Worm (Caenorhabditis elegans) whole organism, late embryonic: ENCODE results near the gene daf-18.

Experiments used
- dmd-4 ChIP-seq: sonication (generic microtip); optimal IDR thresholded peaks from 2 replicates; lab custom pipeline; 2016; ENCODE audit warnings: borderline replicate concordance, missing genetic modification characterization, missing compliant biosample characterization
- dve-1 ChIP-seq: sonication (generic microtip); optimal IDR thresholded peaks from 2 replicates; lab custom pipeline; 2017; ENCODE audit warnings: antibody characterized with exemption, mild to moderate bottlenecking, missing genetic modification characterization, missing compliant biosample characterization
- elt-2 ChIP-seq: sonication (generic microtip); optimal IDR thresholded peaks from 2 replicates; lab custom pipeline; 2016; ENCODE audit warnings: missing genetic modification reagents, missing genetic modification characterization, missing compliant biosample characterization
- ets-4 ChIP-seq: sonication (generic microtip); optimal IDR thresholded peaks from 2 replicates; lab custom pipeline; 2016; ENCODE audit warnings: missing genetic modification characterization, missing compliant biosample characterization
- hlh-13 ChIP-seq: fragments of 200-800 bp; sonication (Bioruptor generic); optimal IDR thresholded peaks from 2 replicates; lab custom pipeline; 2018; ENCODE audit warnings: mild to moderate bottlenecking, missing genetic modification characterization, missing compliant biosample characterization
- nhr-11 ChIP-seq: fragments of 150-350 bp; optimal IDR thresholded peaks from 2 replicates; lab custom pipeline; 2014; ENCODE audit warnings: missing biosample characterization, missing genetic modification characterization

- TF ChIP-seq dve-1 (tag; lab: Kevin White, UChicago) (no peak), dmd-4 (no peak), nhr-11 (no peak), elt-2 (tag; lab: Kevin White, UChicago) (no peak), ets-4 (no peak), hlh-13 (no peak)
These were observed 28.6 kb downstream of the daf-18 start, which contains the start of gene rrp-8 for ce11 chrIV:396373-396772.
